Worm (Caenorhabditis elegans) whole organism, L1 larva: ENCODE measurements around the gene T09F5.1.

ENCODE experiments used
- aly-2 ChIP-seq: fragments of 150-350 bp; optimal IDR thresholded peaks from 2 replicates; lab custom pipeline; 2014; ENCODE audit warnings: missing biosample characterization, missing genetic modification characterization
- egl-27 ChIP-seq, 2 experiments: fragments of 150-350 bp in 1 of 2; sonication (generic microtip); optimal IDR thresholded peaks; 3 replicates each; lab custom pipeline; 2017 to 2018; ENCODE audit warnings: missing biosample characterization in 2 of 2, missing genetic modification characterization in 2 of 2, missing genetic modification reagents in 2 of 2
- isw-1 ChIP-seq: fragments of 200-800 bp; sonication (Bioruptor generic); IDR thresholded peaks from 2 replicates; pipeline ENCODE4 v1.3.6; 2022; ENCODE audit warnings: missing genetic modification characterization, missing compliant biosample characterization
- lsy-2 ChIP-seq, 2 experiments: fragments of 150-350 bp; optimal IDR thresholded peaks; 2 replicates each; lab custom pipeline; 2014; ENCODE audit warnings: missing biosample characterization in 2 of 2, missing genetic modification characterization in 2 of 2
- nhr-12 ChIP-seq: sonication (generic microtip); optimal IDR thresholded peaks from 2 replicates; lab custom pipeline; 2017; ENCODE audit warnings: missing biosample characterization, missing genetic modification characterization
- pag-3 ChIP-seq: sonication (generic microtip); optimal IDR thresholded peaks from 2 replicates; lab custom pipeline; 2017; ENCODE audit warnings: missing genetic modification characterization, mild to moderate bottlenecking, missing compliant biosample characterization, antibody characterized with exemption, borderline replicate concordance; ENCODE audit not compliant: insufficient read depth
- unc-130 ChIP-seq: fragments of 150-350 bp; optimal IDR thresholded peaks from 2 replicates; lab custom pipeline; 2017; ENCODE audit warnings: missing biosample characterization, missing genetic modification characterization, inconsistent platforms
- ztf-11 ChIP-seq, 2 experiments: sonication (generic microtip); optimal IDR thresholded peaks; 2 replicates each; lab custom pipeline; 2016 to 2017; ENCODE audit warnings: missing genetic modification characterization in 2 of 2, missing biosample characterization in 1 of 2, missing compliant biosample characterization in 1 of 2

DNA sequence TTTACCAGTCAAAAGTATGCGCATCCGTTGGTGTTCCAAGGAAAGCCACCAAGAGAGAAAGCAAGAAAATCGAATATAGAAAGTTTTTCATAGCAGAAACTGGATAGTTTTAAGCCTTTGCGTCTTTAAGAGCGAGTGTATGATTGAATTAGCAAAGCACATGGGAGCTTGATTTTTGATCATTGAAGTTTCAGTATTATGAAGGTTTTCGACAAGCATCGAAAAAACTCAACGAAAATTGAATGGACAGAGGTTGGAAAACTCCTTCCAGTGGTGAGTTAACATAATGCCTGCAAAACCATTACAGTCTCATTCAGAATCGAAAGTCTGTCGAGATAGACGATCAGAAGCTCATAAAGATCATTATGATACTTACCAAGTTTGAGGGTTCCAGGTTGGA is 45.0 kb downstream of the T09F5.1 start, which contains the start of gene Y75B12B.13:
- TF ChIP-seq ztf-11 (tag; optimal IDR thresholded peaks at IDR 0.05; lab: Kevin White, UChicago) = no peak
- no peak for TF ChIP-seq lsy-2 (tag; optimal IDR thresholded peaks at IDR 0.05; lab: Kevin White, UChicago)
- no peak for TF ChIP-seq nhr-12 (tag; lab: Kevin White, UChicago)
- TF ChIP-seq unc-130 (tag; lab: Kevin White, UChicago) = no peak
- TF ChIP-seq egl-27 (tag; optimal IDR thresholded peaks at IDR 0.05; lab: Kevin White, UChicago) = no peak
- no peak for TF ChIP-seq aly-2 (tag; lab: Kevin White, UChicago)
- TF ChIP-seq isw-1 (GFP tag; lab: Robert Waterston, UW) = no peak
- no peak for TF ChIP-seq pag-3
